Fruit fly (Drosophila melanogaster) whole organism, embryonic: Measurements from ENCODE around the gene CG14511.

Experiments
- Atf-2 ChIP-seq: fragments of 200-800 bp; sonication (Bioruptor generic); optimal IDR thresholded peaks from 2 replicates; lab custom pipeline; 2016; ENCODE audit warnings: missing biosample characterization, missing genetic modification characterization
- CG10431 ChIP-seq: fragments of 200-800 bp; sonication (Bioruptor generic); optimal IDR thresholded peaks from 3 replicates; lab custom pipeline; 2018; ENCODE audit warnings: missing biosample characterization, mild to moderate bottlenecking, missing genetic modification characterization
- CG11398 ChIP-seq: fragments of 200-800 bp; sonication (Bioruptor generic); optimal IDR thresholded peaks from 2 replicates; lab custom pipeline; 2016; ENCODE audit warnings: missing biosample characterization, missing genetic modification characterization
- CG11696 ChIP-seq: fragments of 200-800 bp; sonication (Bioruptor generic); IDR thresholded peaks from 2 replicates; pipeline ENCODE4 v1.3.6; 2022; ENCODE audit warnings: missing biosample characterization, missing genetic modification characterization
- CG12299 ChIP-seq: fragments of 200-800 bp; sonication (Bioruptor generic); optimal IDR thresholded peaks from 2 replicates; lab custom pipeline; 2018; ENCODE audit warnings: missing biosample characterization, mild to moderate bottlenecking, missing genetic modification characterization
- CG14667 ChIP-seq: fragments of 200-800 bp; sonication (Bioruptor generic); IDR thresholded peaks from 2 replicates; pipeline ENCODE4 v1.3.6; 2022; ENCODE audit warnings: missing biosample characterization, missing genetic modification characterization
- CG15479 ChIP-seq: fragments of 200-800 bp; sonication (Bioruptor generic); optimal IDR thresholded peaks from 3 replicates; lab custom pipeline; 2019; ENCODE audit warnings: missing biosample characterization, mild to moderate bottlenecking, missing genetic modification characterization, moderate library complexity
- CG1602 ChIP-seq: fragments of 200-800 bp; sonication (Bioruptor generic); optimal IDR thresholded peaks from 3 replicates; lab custom pipeline; 2016; ENCODE audit warnings: missing biosample characterization, missing genetic modification characterization
- CG17612 ChIP-seq: fragments of 200-800 bp; sonication (Bioruptor generic); IDR thresholded peaks from 2 replicates; pipeline ENCODE4 v1.3.6; 2022; ENCODE audit warnings: missing biosample characterization, missing genetic modification characterization
- CG18262 ChIP-seq: fragments of 200-800 bp; optimal IDR thresholded peaks from 3 replicates; lab custom pipeline; 2019; ENCODE audit warnings: missing biosample characterization, mild to moderate bottlenecking, missing genetic modification characterization, moderate library complexity
- CG18619 ChIP-seq: fragments of 200-800 bp; sonication (Bioruptor generic); optimal IDR thresholded peaks from 3 replicates; lab custom pipeline; 2017; ENCODE audit warnings: missing biosample characterization, mild to moderate bottlenecking, missing genetic modification characterization
- CG30403 ChIP-seq: fragments of 200-800 bp; sonication (Bioruptor generic); optimal IDR thresholded peaks from 3 replicates; lab custom pipeline; 2016; ENCODE audit warnings: missing biosample characterization, missing genetic modification characterization
- CG31365 ChIP-seq: fragments of 200-800 bp; sonication (Bioruptor generic); optimal IDR thresholded peaks from 2 replicates; lab custom pipeline; 2018; ENCODE audit warnings: missing biosample characterization, mild to moderate bottlenecking, missing genetic modification characterization
- CG31388 ChIP-seq: fragments of 200-800 bp; sonication (Bioruptor generic); optimal IDR thresholded peaks from 2 replicates; lab custom pipeline; 2016; ENCODE audit warnings: missing biosample characterization, missing genetic modification characterization
- CG4282 ChIP-seq: fragments of 200-800 bp; sonication (Bioruptor generic); optimal IDR thresholded peaks from 2 replicates; lab custom pipeline; 2016; ENCODE audit warnings: missing biosample characterization, missing genetic modification characterization
- CG7271 ChIP-seq: fragments of 200-800 bp; sonication (Bioruptor generic); optimal IDR thresholded peaks from 2 replicates; lab custom pipeline; 2018; ENCODE audit warnings: missing biosample characterization, mild to moderate bottlenecking, missing genetic modification characterization, moderate library complexity
- CG7839 ChIP-seq: fragments of 200-800 bp; sonication (Bioruptor generic); optimal IDR thresholded peaks from 3 replicates; lab custom pipeline; 2018; ENCODE audit warnings: missing biosample characterization, mild to moderate bottlenecking, missing genetic modification characterization, moderate library complexity
- CG9437 ChIP-seq: fragments of 200-800 bp; sonication (Bioruptor generic); optimal IDR thresholded peaks from 2 replicates; lab custom pipeline; 2018; ENCODE audit warnings: missing biosample characterization, mild to moderate bottlenecking, missing genetic modification characterization
- CG9797 ChIP-seq: fragments of 200-800 bp; sonication (Bioruptor generic); optimal IDR thresholded peaks from 3 replicates; lab custom pipeline; 2018; ENCODE audit warnings: missing biosample characterization, mild to moderate bottlenecking, missing genetic modification characterization
- Doc3 ChIP-seq: fragments of 200-800 bp; sonication (Bioruptor generic); IDR thresholded peaks from 3 replicates; pipeline ENCODE4 v1.3.6; 2022; ENCODE audit warnings: missing biosample characterization, missing genetic modification characterization; ENCODE audit not compliant: partially characterized antibody
- Hr39 ChIP-seq: fragments of >200 bp; optimal IDR thresholded peaks from 2 replicates; lab custom pipeline; 2017
- Kr ChIP-seq: fragments of 200-800 bp; sonication (Bioruptor generic); optimal IDR thresholded peaks from 2 replicates; lab custom pipeline; 2017; ENCODE audit warnings: missing biosample characterization, mild to moderate bottlenecking, missing genetic modification characterization
- Lpt ChIP-seq: fragments of >200 bp; optimal IDR thresholded peaks from 2 replicates; lab custom pipeline; 2018; ENCODE audit warnings: missing biosample characterization, missing genetic modification characterization
- NC2β ChIP-seq: fragments of 200-800 bp; sonication (Bioruptor generic); optimal IDR thresholded peaks from 2 replicates; lab custom pipeline; 2016; ENCODE audit warnings: missing biosample characterization, missing genetic modification characterization
- NFAT ChIP-seq: fragments of 200-800 bp; sonication (Bioruptor generic); IDR thresholded peaks from 2 replicates; pipeline ENCODE4 v1.3.6; 2022; ENCODE audit warnings: missing biosample characterization, missing genetic modification characterization
- Optix ChIP-seq: fragments of 200-800 bp; sonication (Bioruptor generic); IDR thresholded peaks from 3 replicates; pipeline ENCODE4 v1.3.6; 2022; ENCODE audit warnings: missing biosample characterization, missing genetic modification characterization
- Rx ChIP-seq: fragments of 200-800 bp; sonication (Bioruptor generic); IDR thresholded peaks from 2 replicates; pipeline ENCODE4 v1.3.6; 2022; ENCODE audit warnings: missing biosample characterization, missing genetic modification characterization
- Tbp ChIP-seq: fragments of >200 bp; optimal IDR thresholded peaks from 2 replicates; lab custom pipeline; 2018; ENCODE audit warnings: missing biosample characterization, missing genetic modification characterization
- Xbp1 ChIP-seq: fragments of 200-800 bp; sonication (Bioruptor generic); optimal IDR thresholded peaks from 3 replicates; lab custom pipeline; 2016; ENCODE audit warnings: missing biosample characterization, mild to moderate bottlenecking, missing genetic modification characterization
- bowl ChIP-seq: fragments of 200-800 bp; sonication (Bioruptor generic); IDR thresholded peaks from 2 replicates; pipeline ENCODE4 v1.3.6; 2022; ENCODE audit warnings: missing biosample characterization, missing genetic modification characterization
- crc ChIP-seq: fragments of 200-800 bp; sonication (Bioruptor generic); optimal IDR thresholded peaks from 2 replicates; lab custom pipeline; 2016; ENCODE audit warnings: missing biosample characterization, missing genetic modification characterization
- dmrt11E ChIP-seq: fragments of 200-800 bp; sonication (Bioruptor generic); optimal IDR thresholded peaks from 3 replicates; lab custom pipeline; 2018; ENCODE audit warnings: missing biosample characterization, mild to moderate bottlenecking, missing genetic modification characterization, moderate library complexity
- emc ChIP-seq: fragments of 200-800 bp; sonication (Bioruptor generic); optimal IDR thresholded peaks from 2 replicates; lab custom pipeline; 2016; ENCODE audit warnings: missing biosample characterization, missing genetic modification characterization
- esg ChIP-seq: fragments of 200-800 bp; sonication (Bioruptor generic); conservative IDR thresholded peaks from 2 replicates; pipeline ENCODE4 v1.3.6; 2022; ENCODE audit warnings: missing biosample characterization, missing genetic modification characterization
- fd64A ChIP-seq: fragments of 200-800 bp; sonication (Bioruptor generic); optimal IDR thresholded peaks from 3 replicates; lab custom pipeline; 2018; ENCODE audit warnings: missing biosample characterization, mild to moderate bottlenecking, missing genetic modification characterization
- gsb ChIP-seq: fragments of 200-800 bp; sonication (Bioruptor generic); IDR thresholded peaks from 2 replicates; pipeline ENCODE4 v1.3.6; 2022; ENCODE audit warnings: missing biosample characterization, missing genetic modification characterization
- kni ChIP-seq: fragments of 200-800 bp; sonication (Bioruptor generic); optimal IDR thresholded peaks from 3 replicates; lab custom pipeline; 2017; ENCODE audit warnings: mild to moderate bottlenecking, missing biosample characterization, missing genetic modification reagents, missing genetic modification characterization
- knrl ChIP-seq: fragments of 200-800 bp; sonication (Bioruptor generic); IDR thresholded peaks from 3 replicates; pipeline ENCODE4 v1.3.6; 2022; ENCODE audit warnings: missing biosample characterization, missing genetic modification characterization; ENCODE audit not compliant: partially characterized antibody
- lab ChIP-seq: fragments of 200-800 bp; sonication (Bioruptor generic); optimal IDR thresholded peaks from 3 replicates; lab custom pipeline; 2017; ENCODE audit warnings: missing biosample characterization, missing genetic modification characterization, mild to moderate bottlenecking, moderate library complexity, missing genetic modification reagents
- lbe ChIP-seq: fragments of 200-800 bp; sonication (Bioruptor generic); optimal IDR thresholded peaks from 2 replicates; lab custom pipeline; 2016; ENCODE audit warnings: missing biosample characterization, mild to moderate bottlenecking, missing genetic modification characterization
- lmd ChIP-seq: fragments of 200-800 bp; sonication (Bioruptor generic); IDR thresholded peaks from 2 replicates; pipeline ENCODE4 v1.3.6; 2022; ENCODE audit warnings: missing biosample characterization, missing genetic modification characterization
- otp ChIP-seq: fragments of 200-800 bp; sonication (Bioruptor generic); IDR thresholded peaks from 3 replicates; pipeline ENCODE4, ENCODE4 v1.3.6; 2022; ENCODE audit warnings: missing biosample characterization, missing genetic modification characterization
- p53 ChIP-seq: fragments of 200-800 bp; sonication (Bioruptor generic); optimal IDR thresholded peaks from 2 replicates; lab custom pipeline; 2016; ENCODE audit warnings: missing biosample characterization, missing genetic modification characterization
- pan ChIP-seq, 4 experiments: fragments of >200 bp in 3 of 4; fragments of 200-800 bp in 1 of 4; sonication (Bioruptor generic) in 1 of 4; optimal IDR thresholded peaks in 3 of 4; IDR thresholded peaks in 1 of 4; 2 replicates each; pipeline versions ENCODE4 v1.3.6 to Lab custom; 2017 to 2022; ENCODE audit warnings: missing biosample characterization in 2 of 4, missing genetic modification characterization in 2 of 4, mixed read lengths in 1 of 4
- pum ChIP-seq: fragments of 200-800 bp; sonication (Bioruptor generic); optimal IDR thresholded peaks from 2 replicates; lab custom pipeline; 2016; ENCODE audit warnings: missing biosample characterization, missing genetic modification characterization
- salm ChIP-seq: fragments of 200-800 bp; sonication (Bioruptor generic); optimal IDR thresholded peaks from 2 replicates; lab custom pipeline; 2018; ENCODE audit warnings: missing biosample characterization, mild to moderate bottlenecking, missing genetic modification characterization
- so ChIP-seq: fragments of 200-800 bp; sonication (Bioruptor generic); IDR thresholded peaks from 3 replicates; pipeline ENCODE4 v1.3.6; 2022; ENCODE audit warnings: missing biosample characterization, missing genetic modification characterization
- twi ChIP-seq: fragments of 200-800 bp; optimal IDR thresholded peaks from 2 replicates; lab custom pipeline; 2019; ENCODE audit warnings: missing biosample characterization, mild to moderate bottlenecking, missing genetic modification characterization, moderate library complexity
- wek ChIP-seq: fragments of 200-800 bp; sonication (Bioruptor generic); optimal IDR thresholded peaks from 3 replicates; lab custom pipeline; 2018; ENCODE audit warnings: missing biosample characterization, mild to moderate bottlenecking, missing genetic modification characterization, moderate library complexity

Gene CG14511

DNA sequence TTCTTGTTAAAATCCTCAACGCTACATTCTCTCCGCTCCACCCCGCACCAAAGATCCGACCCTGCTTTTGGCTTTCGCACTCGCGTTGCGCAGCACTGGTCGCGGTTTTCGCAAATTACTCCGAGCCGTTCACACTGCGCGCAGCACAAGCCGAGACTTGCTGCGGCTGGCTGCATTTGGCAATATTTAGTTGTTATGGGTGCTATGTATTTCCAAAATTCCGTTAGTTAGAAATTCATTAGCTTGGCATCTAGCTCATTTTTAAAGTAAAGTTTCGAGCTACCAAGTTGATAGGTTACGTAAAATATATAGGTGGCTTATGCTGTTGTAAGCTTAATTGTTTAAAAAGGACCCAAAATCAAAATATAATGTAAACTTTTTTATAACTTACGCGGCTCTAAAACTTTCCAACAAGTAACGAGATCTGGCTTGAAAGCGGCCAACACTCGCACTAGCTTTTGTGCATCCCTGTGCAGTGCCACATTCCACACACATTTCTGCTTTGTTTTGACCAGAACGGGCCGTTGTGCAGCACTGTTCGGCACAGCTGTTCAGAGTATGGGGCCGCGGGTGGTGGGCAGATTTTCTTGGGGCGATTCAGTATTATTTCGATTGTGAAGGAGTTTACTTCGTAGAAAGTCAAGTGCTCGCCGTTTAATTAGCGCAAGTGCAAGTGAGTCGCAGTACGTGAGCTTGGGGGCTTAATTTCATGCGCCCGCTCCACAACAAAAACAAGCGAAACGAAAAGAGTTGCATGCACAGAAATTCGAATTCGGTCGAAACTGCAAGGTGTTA lies 23.7 kb downstream of the CG14511 start, which contains the start of the genes yem and Ctl2 (continued):
- TF ChIP-seq CG18262 (tag; lab: Kevin White, UChicago) (peak; percentile 68), CG31365 (tag; lab: Kevin White, UChicago) (peak; percentile 13), Xbp1 (peak; percentile 84), emc (GFP tag; lab: Kevin White, UChicago) (peak; percentile 55), twi (tag; lab: Kevin White, UChicago) (peak; percentile 58), Rx (peak; percentile 18), lbe (GFP tag; lab: Kevin White, UChicago) (peak; percentile 41), CG12299 (tag; lab: Kevin White, UChicago) (no peak), CG17612 (GFP tag; lab: Robert Waterston, UW) (peak; percentile 32; the same call in 1 of the 2 replicates), NFAT (GFP tag; lab: Robert Waterston, UW) (peak; percentile 89), pan (optimal IDR thresholded peaks at IDR 0.05; lab: Kevin White, UChicago) (no peak), pan (GFP tag; optimal IDR thresholded peaks at IDR 0.05 in 1 of 2, IDR thresholded peaks at IDR 0.05 in 1 of 2) (peak in 1 of 2 experiments; percentile 9), Optix (GFP tag; lab: Robert Waterston, UW) (no peak), CG1602 (GFP tag; lab: Kevin White, UChicago) (peak; percentile 65), Hr39 (lab: Kevin White, UChicago) (peak; percentile 75), CG4282 (peak; percentile 55), CG10431 (GFP tag; lab: Kevin White, UChicago) (no peak), wek (GFP tag; lab: Kevin White, UChicago) (no peak), CG7839 (peak; percentile 59), CG9437 (peak; percentile 65), CG11398 (peak; percentile 69), p53 (GFP tag; lab: Kevin White, UChicago) (peak; percentile 63), NC2β (GFP tag; lab: Kevin White, UChicago) (peak; percentile 59), CG14667 (GFP tag; lab: Robert Waterston, UW) (peak; percentile 62), Lpt (GFP tag; lab: Kevin White, UChicago) (no peak), Kr (GFP tag; lab: Kevin White, UChicago) (no peak), bowl (GFP tag; lab: Robert Waterston, UW) (no peak), gsb (no peak), CG18619 (GFP tag; lab: Kevin White, UChicago) (peak; percentile 79), CG7271 (tag; lab: Kevin White, UChicago) (no peak), salm (no peak), CG11696 (GFP tag; lab: Robert Waterston, UW) (no peak), so (GFP tag; lab: Robert Waterston, UW) (peak; percentile 38; the same call in 1 of the 3 replicates), Tbp (GFP tag; lab: Kevin White, UChicago) (peak; percentile 24), pum (GFP tag; lab: Kevin White, UChicago) (peak; percentile 83), CG15479 (GFP tag; lab: Kevin White, UChicago) (no peak), otp (GFP tag; lab: Robert Waterston, UW) (peak; percentile 42; the same call in 1 of the 3 replicates), dmrt11E (tag; lab: Kevin White, UChicago) (peak; percentile 53), CG30403 (GFP tag; lab: Kevin White, UChicago) (peak; percentile 92), fd64A (GFP tag; lab: Kevin White, UChicago) (no peak), CG31388 (GFP tag; lab: Kevin White, UChicago) (peak; percentile 50), Doc3 (0 out of 3 replicates have a peak, but pooled peaks have one; percentile 27), crc (GFP tag; lab: Kevin White, UChicago) (peak; percentile 67), lmd (GFP tag; lab: Robert Waterston, UW) (peak; percentile 55), knrl (GFP tag; lab: Robert Waterston, UW) (no peak; the same call in 2 of the 3 replicates), Atf-2 (peak; percentile 80), kni (GFP tag; lab: Kevin White, UChicago) (peak; percentile 11), lab (GFP tag; lab: Kevin White, UChicago) (peak; percentile 62), CG9797 (GFP tag; lab: Kevin White, UChicago) (peak; percentile 37), esg (no peak; the same call in 1 of the 2 replicates)
